Worm (Caenorhabditis elegans) whole organism, L3 larva: ENCODE data around the gene sulp-7.

Experiments used
- R02D3.7 ChIP-seq: fragments of 150-350 bp; optimal IDR thresholded peaks from 2 replicates; lab custom pipeline; 2014; ENCODE audit warnings: missing biosample characterization, missing genetic modification characterization
- aly-2 ChIP-seq: fragments of 150-350 bp; optimal IDR thresholded peaks from 2 replicates; lab custom pipeline; 2014; ENCODE audit warnings: missing biosample characterization, missing genetic modification characterization
- ama-1 ChIP-seq: fragments of 150-350 bp; optimal IDR thresholded peaks from 2 replicates; lab custom pipeline; 2018
- ceh-28 ChIP-seq: fragments of 150-350 bp; optimal IDR thresholded peaks from 2 replicates; lab custom pipeline; 2014; ENCODE audit warnings: missing biosample characterization, missing genetic modification reagents, missing genetic modification characterization
- ceh-82 ChIP-seq: fragments of 150-350 bp; optimal IDR thresholded peaks from 2 replicates; lab custom pipeline; 2014; ENCODE audit warnings: missing biosample characterization, missing genetic modification characterization
- ceh-9 ChIP-seq: sonication (generic microtip); optimal IDR thresholded peaks from 2 replicates; lab custom pipeline; 2018; ENCODE audit warnings: missing biosample characterization, missing genetic modification characterization
- egl-27 ChIP-seq: sonication (generic microtip); optimal IDR thresholded peaks from 4 replicates; lab custom pipeline; 2017; ENCODE audit warnings: missing biosample characterization, missing genetic modification reagents, missing genetic modification characterization
- egl-5 ChIP-seq: fragments of 150-350 bp; optimal IDR thresholded peaks from 2 replicates; lab custom pipeline; 2017; ENCODE audit warnings: missing biosample characterization, missing genetic modification reagents, missing genetic modification characterization, inconsistent platforms
- elt-1 ChIP-seq: fragments of 150-350 bp; optimal IDR thresholded peaks from 2 replicates; lab custom pipeline; 2014; ENCODE audit warnings: missing biosample characterization, missing genetic modification characterization
- elt-2 ChIP-seq: sonication (generic microtip); optimal IDR thresholded peaks from 2 replicates; lab custom pipeline; 2016; ENCODE audit warnings: missing genetic modification reagents, mild to moderate bottlenecking, missing genetic modification characterization, missing compliant biosample characterization
- elt-3 ChIP-seq, 3 experiments: fragments of 150-350 bp in 1 of 3; sonication (generic microtip) in 2 of 3; optimal IDR thresholded peaks; 2 replicates in 2 of 3; 4 replicates in 1 of 3; lab custom pipeline; 2014 to 2017; ENCODE audit warnings: missing biosample characterization in 3 of 3, missing genetic modification characterization in 3 of 3
- fkh-10 ChIP-seq: sonication (generic microtip); optimal IDR thresholded peaks from 2 replicates; lab custom pipeline; 2017; ENCODE audit warnings: missing biosample characterization, missing genetic modification reagents, missing genetic modification characterization
- fkh-2 ChIP-seq: fragments of 150-350 bp; optimal IDR thresholded peaks from 2 replicates; lab custom pipeline; 2014; ENCODE audit warnings: missing biosample characterization, missing genetic modification reagents, missing genetic modification characterization
- fos-1 ChIP-seq: fragments of 150-350 bp; optimal IDR thresholded peaks from 2 replicates; lab custom pipeline; 2014; ENCODE audit warnings: missing biosample characterization, missing genetic modification characterization
- hmg-11 ChIP-seq: sonication (generic microtip); optimal IDR thresholded peaks from 2 replicates; lab custom pipeline; 2016; ENCODE audit warnings: missing genetic modification characterization, missing compliant biosample characterization
- jun-1 ChIP-seq: fragments of 150-350 bp; optimal IDR thresholded peaks from 2 replicates; lab custom pipeline; 2014; ENCODE audit warnings: missing biosample characterization, missing genetic modification reagents, missing genetic modification characterization
- lin-15B ChIP-seq: fragments of 150-350 bp; optimal IDR thresholded peaks from 2 replicates; lab custom pipeline; 2014; ENCODE audit warnings: missing biosample characterization, missing genetic modification characterization
- lin-39 ChIP-seq: fragments of 150-350 bp; optimal IDR thresholded peaks from 2 replicates; lab custom pipeline; 2018; ENCODE audit warnings: missing biosample characterization, missing genetic modification reagents, missing genetic modification characterization
- lsy-12 ChIP-seq: sonication (generic microtip); optimal IDR thresholded peaks from 2 replicates; lab custom pipeline; 2016; ENCODE audit warnings: mild to moderate bottlenecking, missing genetic modification characterization, missing compliant biosample characterization
- mdl-1 ChIP-seq: fragments of 150-350 bp; optimal IDR thresholded peaks from 2 replicates; lab custom pipeline; 2014; ENCODE audit warnings: missing biosample characterization, missing genetic modification characterization
- mml-1 ChIP-seq: fragments of 150-350 bp; sonication (generic microtip); optimal IDR thresholded peaks from 3 replicates; lab custom pipeline; 2014; ENCODE audit warnings: missing biosample characterization, missing genetic modification characterization
- nfya-1 ChIP-seq: sonication (generic microtip); optimal IDR thresholded peaks from 2 replicates; lab custom pipeline; 2017; ENCODE audit warnings: missing genetic modification characterization, mild to moderate bottlenecking, missing compliant biosample characterization, antibody characterized with exemption, moderate library complexity; ENCODE audit not compliant: insufficient read depth
- nhr-11 ChIP-seq: fragments of 150-350 bp; optimal IDR thresholded peaks from 2 replicates; lab custom pipeline; 2014; ENCODE audit warnings: missing biosample characterization, missing genetic modification characterization
- nhr-12 ChIP-seq: fragments of 150-350 bp; optimal IDR thresholded peaks from 2 replicates; lab custom pipeline; 2014; ENCODE audit warnings: missing biosample characterization, missing genetic modification characterization
- nhr-23 ChIP-seq: fragments of 150-350 bp; optimal IDR thresholded peaks from 2 replicates; lab custom pipeline; 2014; ENCODE audit warnings: missing biosample characterization, missing genetic modification reagents, missing genetic modification characterization
- nhr-237 ChIP-seq: fragments of 150-350 bp; optimal IDR thresholded peaks from 2 replicates; lab custom pipeline; 2014; ENCODE audit warnings: missing biosample characterization, missing genetic modification characterization
- nhr-25 ChIP-seq: sonication (generic microtip); optimal IDR thresholded peaks from 2 replicates; lab custom pipeline; 2017; ENCODE audit warnings: missing biosample characterization, missing genetic modification characterization
- nhr-28 ChIP-seq: fragments of 150-350 bp; optimal IDR thresholded peaks from 2 replicates; lab custom pipeline; 2014; ENCODE audit warnings: missing biosample characterization, missing genetic modification characterization
- nhr-43 ChIP-seq: sonication (generic microtip); optimal IDR thresholded peaks from 2 replicates; lab custom pipeline; 2016; ENCODE audit warnings: mild to moderate bottlenecking, missing genetic modification characterization, missing compliant biosample characterization; ENCODE audit not compliant: poor library complexity, severe bottlenecking
- nhr-67 ChIP-seq: fragments of 150-350 bp; optimal IDR thresholded peaks from 2 replicates; lab custom pipeline; 2014; ENCODE audit warnings: missing biosample characterization, missing genetic modification characterization
- nhr-76 ChIP-seq: fragments of 150-350 bp; sonication (generic microtip); optimal IDR thresholded peaks from 5 replicates; lab custom pipeline; 2014; ENCODE audit warnings: missing biosample characterization, missing genetic modification characterization
- nhr-77 ChIP-seq: fragments of 150-350 bp; optimal IDR thresholded peaks from 2 replicates; lab custom pipeline; 2014; ENCODE audit warnings: missing biosample characterization, missing genetic modification characterization
- pha-4 ChIP-seq: fragments of 150-350 bp; optimal IDR thresholded peaks from 2 replicates; lab custom pipeline; 2014; ENCODE audit warnings: missing biosample characterization, missing genetic modification reagents, missing genetic modification characterization
- pqm-1 ChIP-seq: fragments of 150-350 bp; optimal IDR thresholded peaks from 2 replicates; lab custom pipeline; 2017; ENCODE audit warnings: missing biosample characterization, missing genetic modification characterization, inconsistent platforms
- sea-2 ChIP-seq: fragments of 150-350 bp; sonication (generic microtip); optimal IDR thresholded peaks from 4 replicates; lab custom pipeline; 2014; ENCODE audit warnings: missing biosample characterization, missing genetic modification reagents, missing genetic modification characterization
- skn-1 ChIP-seq: fragments of 150-350 bp; optimal IDR thresholded peaks from 2 replicates; lab custom pipeline; 2014; ENCODE audit warnings: missing biosample characterization, missing genetic modification characterization
- snpc-4 ChIP-seq: fragments of 150-350 bp; optimal IDR thresholded peaks from 2 replicates; lab custom pipeline; 2014; ENCODE audit warnings: missing biosample characterization, missing genetic modification characterization
- tbx-2 ChIP-seq: sonication (generic microtip); optimal IDR thresholded peaks from 2 replicates; lab custom pipeline; 2016; ENCODE audit warnings: mild to moderate bottlenecking, missing genetic modification characterization, missing compliant biosample characterization
- unc-39 ChIP-seq: sonication (generic microtip); optimal IDR thresholded peaks from 4 replicates; lab custom pipeline; 2017; ENCODE audit warnings: missing biosample characterization, missing genetic modification characterization
- unc-62 ChIP-seq: fragments of 150-350 bp; sonication (generic microtip); optimal IDR thresholded peaks from 4 replicates; lab custom pipeline; 2014; ENCODE audit warnings: missing biosample characterization, missing genetic modification reagents, missing genetic modification characterization
- zag-1 ChIP-seq: fragments of 150-350 bp; optimal IDR thresholded peaks from 2 replicates; lab custom pipeline; 2014; ENCODE audit warnings: missing biosample characterization, missing genetic modification characterization
- ztf-4 ChIP-seq: fragments of 150-350 bp; optimal IDR thresholded peaks from 2 replicates; lab custom pipeline; 2014; ENCODE audit warnings: missing biosample characterization, missing genetic modification characterization

Gene sulp-7

ce11 chrX:11080170-11080728, at the start of gene sulp-7:
TSS of gene sulp-7 (plus strand) at chrX:11080678.
- TF ChIP-seq nhr-28 (tag; lab: Kevin White, UChicago) (no peak), tbx-2 (no peak), pqm-1 (peak; percentile 42), pha-4 (tag; lab: Kevin White, UChicago) (peak; percentile 23), elt-2 (tag; lab: Kevin White, UChicago) (peak; percentile 57), nfya-1 (peak; percentile 19)

DNA sequence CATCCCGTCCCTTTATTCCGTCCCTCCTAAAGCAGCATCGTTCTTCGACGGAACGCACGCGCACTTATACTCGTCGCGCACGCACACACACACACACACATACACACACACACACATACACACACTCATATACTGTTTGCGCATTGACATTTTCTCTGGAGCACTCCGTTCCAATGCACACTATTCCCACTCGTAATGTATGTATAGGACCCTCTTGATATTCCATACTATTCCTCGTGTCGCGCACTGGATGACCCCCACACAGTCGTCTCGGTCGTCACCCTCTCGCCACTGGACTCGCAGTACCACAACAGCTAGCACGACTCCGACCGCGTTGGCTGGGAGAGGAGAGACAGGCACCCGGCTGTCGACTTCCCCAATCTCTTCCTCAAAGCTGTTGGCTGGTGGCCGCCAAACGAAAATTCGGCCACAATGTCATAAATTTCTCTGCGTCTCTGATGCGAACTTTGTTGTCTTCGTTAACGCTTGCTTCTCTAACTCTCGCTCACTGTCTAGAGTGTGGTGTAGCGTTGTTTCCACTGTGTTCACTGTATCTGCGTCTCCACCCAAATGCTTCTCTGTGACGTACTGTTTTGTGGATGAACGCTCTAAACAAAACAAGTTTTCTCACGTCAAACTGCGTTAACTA, 49.3 kb upstream of the sulp-7 start:
- TF ChIP-seq lin-39 (peak; percentile 47), unc-39 (tag; lab: Kevin White, UChicago) (no peak), fkh-10 (GFP tag; lab: Kevin White, UChicago) (peak; percentile 0), nhr-76 (tag; lab: Kevin White, UChicago) (peak; percentile 19), elt-1 (peak; percentile 47), nhr-237 (peak; percentile 15), ztf-4 (tag; lab: Kevin White, UChicago) (peak; percentile 44), nhr-43 (peak; percentile 88), nfya-1 (peak; percentile 87), jun-1 (tag; lab: Kevin White, UChicago) (peak; percentile 89), lsy-12 (tag; lab: Kevin White, UChicago) (peak; percentile 79), egl-27 (tag; lab: Kevin White, UChicago) (peak; percentile 76), lin-15B (tag; lab: Kevin White, UChicago) (peak; percentile 50), hmg-11 (tag; lab: Kevin White, UChicago) (peak; percentile 99), nhr-25 (tag; lab: Kevin White, UChicago) (peak; percentile 94), pqm-1 (no peak), mml-1 (no peak), nhr-23 (peak; percentile 85), zag-1 (tag; lab: Kevin White, UChicago) (peak; percentile 73), nhr-28 (tag; lab: Kevin White, UChicago) (no peak), elt-3 (tag; optimal IDR thresholded peaks at IDR 0.05; lab: Kevin White, UChicago) (peak in 2 of 3 experiments; percentile 2 to 3), ceh-82 (peak; percentile 51), ceh-9 (tag; lab: Kevin White, UChicago) (no peak), elt-2 (tag; lab: Kevin White, UChicago) (peak; percentile 74), pha-4 (tag; lab: Kevin White, UChicago) (peak; percentile 77), snpc-4 (tag; lab: Kevin White, UChicago) (peak; percentile 5), mdl-1 (tag; lab: Kevin White, UChicago) (peak; percentile 56), egl-5 (tag; lab: Kevin White, UChicago) (peak; percentile 95), fos-1 (tag; lab: Kevin White, UChicago) (no peak), nhr-11 (tag; lab: Kevin White, UChicago) (peak; percentile 67), ama-1 (lab: Kevin White, UChicago) (peak; percentile 76), aly-2 (no peak), nhr-12 (tag; lab: Kevin White, UChicago) (no peak), sea-2 (GFP tag; lab: Kevin White, UChicago) (no peak), ceh-28 (peak; percentile 82), nhr-77 (tag; lab: Kevin White, UChicago) (no peak), tbx-2 (peak; percentile 90), fkh-2 (no peak), skn-1 (peak; percentile 51), R02D3.7 (tag; lab: Kevin White, UChicago) (peak; percentile 50), nhr-67 (tag; lab: Kevin White, UChicago) (peak; percentile 49), unc-62 (GFP tag; lab: Kevin White, UChicago) (peak; percentile 73)
